Worm (Caenorhabditis elegans) whole organism, L4/young adult: ENCODE measurements around the gene ZK1010.12.

Experiments
- W03F9.2 ChIP-seq: fragments of 150-350 bp; optimal IDR thresholded peaks from 2 replicates; lab custom pipeline; 2014; ENCODE audit warnings: missing biosample characterization, missing genetic modification characterization
- dao-5 ChIP-seq: sonication (generic microtip); optimal IDR thresholded peaks from 2 replicates; lab custom pipeline; 2016; ENCODE audit warnings: missing genotype, missing genetic modification characterization, moderate library complexity, missing compliant biosample characterization
- him-1 ChIP-seq: sonication (generic microtip); optimal IDR thresholded peaks from 2 replicates; lab custom pipeline; 2016; ENCODE audit warnings: missing genotype, missing genetic modification reagents, missing genetic modification characterization, missing compliant biosample characterization

The ZK1010.12 gene

DNA sequence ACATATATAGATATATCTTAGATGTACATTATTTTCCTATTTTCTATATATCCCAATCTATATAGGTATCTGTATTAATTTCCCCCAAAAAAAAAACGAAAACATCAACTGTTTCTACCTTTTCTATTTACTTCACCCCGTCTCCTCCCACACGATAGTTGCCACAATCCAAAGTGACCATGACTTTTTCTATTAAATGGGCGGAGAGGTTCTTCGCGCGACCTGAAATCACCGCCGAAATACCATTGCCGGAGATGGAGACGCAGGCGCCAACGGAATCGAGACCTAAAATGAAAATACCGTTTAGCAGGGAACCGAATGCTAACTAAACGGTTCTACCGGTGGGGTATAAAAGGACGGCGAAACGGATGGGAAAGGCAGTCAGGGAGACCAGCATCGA is 27.5 kb downstream of the ZK1010.12 start, which contains the start of gene col-98:
Gene col-98 (plus strand): TSS at position 390 of the 400 bp plus-strand sequence.
- TF ChIP-seq W03F9.2 (tag; lab: Kevin White, UChicago) (no peak), him-1 (tag; lab: Kevin White, UChicago) (no peak), dao-5 (no peak)

DNA sequence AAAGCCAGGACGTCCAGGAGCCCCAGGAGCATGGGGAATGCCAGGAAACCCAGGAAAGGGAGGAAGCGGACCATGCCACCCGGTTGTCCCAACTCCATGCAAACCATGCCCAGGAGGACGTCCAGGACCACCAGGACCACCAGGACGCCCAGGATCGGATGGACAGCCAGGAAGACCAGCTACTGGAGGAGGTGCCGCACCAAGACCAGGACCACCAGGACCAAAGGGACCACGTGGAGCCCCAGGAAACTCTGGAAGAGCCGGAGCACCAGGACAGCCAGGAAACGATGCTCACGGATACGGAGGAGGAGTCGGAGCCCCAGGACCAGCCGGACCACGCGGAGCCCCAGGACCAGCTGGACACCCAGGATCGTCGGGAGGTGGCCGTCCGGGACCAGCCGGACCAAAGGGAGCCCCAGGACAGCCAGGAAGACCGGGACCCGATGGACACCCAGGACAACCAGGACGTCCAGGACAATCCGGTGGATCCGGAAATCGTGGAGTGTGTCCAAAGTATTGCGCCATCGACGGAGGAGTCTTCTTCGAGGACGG is 28.5 kb downstream of the ZK1010.12 start:
- no peak for TF ChIP-seq dao-5
- TF ChIP-seq him-1 (tag; lab: Kevin White, UChicago): no peak
- no peak for TF ChIP-seq W03F9.2 (tag; lab: Kevin White, UChicago)

DNA sequence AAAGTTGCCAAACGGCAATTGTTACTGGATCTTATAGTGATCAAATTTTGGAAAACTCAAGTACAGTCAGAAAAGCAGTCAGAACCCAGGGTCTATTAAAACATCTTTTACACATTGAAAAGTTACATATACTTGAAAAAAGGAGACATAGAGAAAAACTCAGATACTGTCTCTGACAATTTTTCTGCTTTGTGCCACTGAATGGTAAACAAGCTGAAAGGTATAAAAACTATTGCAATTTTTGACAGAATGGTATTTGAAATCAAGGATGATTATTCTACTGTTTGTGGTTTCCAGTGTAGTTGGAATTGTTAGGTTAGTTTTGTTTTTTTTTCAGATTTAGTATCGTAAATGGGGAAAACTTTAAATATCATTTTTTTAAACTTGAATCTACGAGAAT is 29.6 kb downstream of the ZK1010.12 start, which contains the start of gene cyp-13A11:
Gene cyp-13A11 (plus strand): TSS at position 266 of the 400 bp plus-strand sequence.
- TF ChIP-seq him-1 (tag; lab: Kevin White, UChicago) (no peak), dao-5 (no peak), W03F9.2 (tag; lab: Kevin White, UChicago) (no peak)

DNA sequence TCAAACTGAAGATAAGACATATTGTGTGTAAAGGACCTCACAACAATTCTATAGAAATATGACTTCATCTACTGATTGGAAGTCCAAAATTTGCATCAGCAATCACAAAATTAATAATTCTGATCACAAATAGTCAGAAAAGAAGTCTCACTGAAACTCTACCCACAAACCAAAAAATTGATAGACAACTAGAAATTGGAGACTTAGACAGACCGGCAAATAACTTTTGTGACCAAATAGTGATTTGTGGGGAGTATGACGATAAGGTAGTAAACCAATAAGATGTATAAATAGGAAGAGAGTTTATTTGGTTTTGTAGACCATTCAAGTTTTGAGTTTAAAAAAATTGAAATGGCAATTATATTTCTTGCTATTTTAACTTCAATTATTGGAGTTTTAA is 33.2 kb downstream of the ZK1010.12 start, which contains the start of gene cyp-13A12:
Gene cyp-13A12 (plus strand): TSS at position 267 of the 400 bp plus-strand sequence.
- no peak for TF ChIP-seq dao-5
- TF ChIP-seq W03F9.2 (tag; lab: Kevin White, UChicago): no peak
- TF ChIP-seq him-1 (tag; lab: Kevin White, UChicago): no peak

DNA sequence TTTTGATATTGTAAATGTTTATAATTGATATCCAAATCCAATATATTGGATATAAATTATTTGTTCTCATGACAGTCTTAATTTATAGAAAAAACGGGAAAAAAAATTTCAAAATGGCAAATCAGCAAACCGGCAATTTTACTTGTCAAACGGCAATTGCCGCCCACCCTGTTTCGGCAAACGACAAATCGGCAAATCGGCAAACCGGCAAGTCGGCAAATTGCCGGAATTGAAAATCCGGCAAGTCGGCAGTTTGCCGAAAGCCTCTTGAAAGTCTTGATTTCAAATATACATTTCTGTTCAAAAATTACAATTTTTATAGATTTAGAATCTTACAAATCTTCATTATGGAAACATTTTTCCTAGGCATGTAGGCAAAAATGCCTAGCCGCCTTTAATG is 36.9 kb downstream of the ZK1010.12 start:
- TF ChIP-seq dao-5: no peak
- TF ChIP-seq W03F9.2 (tag; lab: Kevin White, UChicago): no peak

DNA sequence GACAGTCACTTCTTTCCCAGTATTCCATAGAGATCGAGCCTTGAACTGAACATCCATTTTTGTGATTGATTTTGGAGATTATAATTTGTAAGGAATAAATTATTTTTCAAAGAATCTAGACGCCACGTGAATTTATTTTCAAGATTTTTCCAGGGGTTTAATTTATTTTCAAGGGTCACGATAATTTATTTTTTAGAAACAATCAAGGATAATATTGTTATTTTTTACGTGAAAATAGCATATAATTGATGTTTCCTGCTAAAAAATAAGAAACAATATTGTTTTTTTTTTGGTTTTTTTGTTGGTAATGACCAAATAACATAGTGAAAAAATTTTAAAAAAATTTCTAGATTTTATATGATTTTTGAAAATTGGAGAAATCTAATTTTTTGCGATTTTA is 38.5 kb downstream of the ZK1010.12 start, which contains the start of gene F14F7.4:
Gene F14F7.4 (minus strand): TSS at position 101 of the 400 bp plus-strand sequence.
- TF ChIP-seq dao-5 (no peak), W03F9.2 (tag; lab: Kevin White, UChicago) (no peak), him-1 (tag; lab: Kevin White, UChicago) (no peak)

DNA sequence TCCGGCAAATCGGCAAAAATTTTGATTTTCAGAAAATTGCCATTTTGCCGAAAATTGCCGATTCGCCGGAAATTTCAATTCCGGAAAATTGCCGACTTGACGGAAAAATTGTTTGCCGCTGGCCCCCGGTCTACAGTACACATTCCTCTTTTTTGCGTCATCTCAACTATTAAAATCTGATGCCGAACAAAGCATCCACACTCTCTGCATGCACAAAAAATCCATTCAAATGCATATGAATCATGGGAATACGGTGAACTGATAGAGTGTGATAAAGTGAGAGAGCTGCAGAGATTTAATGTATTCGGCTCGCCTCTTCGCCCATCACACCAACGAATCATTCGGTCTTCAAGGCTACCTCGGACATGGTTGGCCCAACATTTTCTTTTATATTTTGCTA is 39.5 kb downstream of the ZK1010.12 start, which contains the start of gene F14F7.7:
Gene F14F7.7 (plus strand): TSS at position 354 of the 400 bp plus-strand sequence.
- no peak for TF ChIP-seq dao-5
- TF ChIP-seq him-1 (tag; lab: Kevin White, UChicago): no peak
- TF ChIP-seq W03F9.2 (tag; lab: Kevin White, UChicago): no peak

DNA sequence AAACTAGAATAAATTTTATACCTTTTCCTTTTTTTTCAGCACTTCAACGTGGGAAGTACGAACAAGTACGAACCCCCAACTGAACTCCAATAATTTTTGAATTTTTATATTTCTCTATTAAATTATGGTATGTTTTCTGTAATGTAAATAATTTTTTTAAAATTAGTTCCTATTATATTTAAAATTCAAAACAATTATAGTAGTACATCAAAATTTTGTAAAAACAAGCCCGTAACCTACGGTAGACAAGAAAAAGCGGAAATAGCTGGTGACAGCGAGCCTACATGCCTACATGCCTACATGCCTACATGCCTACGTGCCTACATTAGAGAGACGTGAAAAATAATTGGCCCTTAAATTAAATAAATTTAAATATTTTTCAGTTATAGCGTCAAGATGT is 40.6 kb downstream of the ZK1010.12 start, which contains the start of gene F14F7.5:
Gene F14F7.5 (plus strand): TSS at position 301 of the 400 bp plus-strand sequence.
- TF ChIP-seq W03F9.2 (tag; lab: Kevin White, UChicago): no peak
- no peak for TF ChIP-seq dao-5
- no peak for TF ChIP-seq him-1 (tag; lab: Kevin White, UChicago)

DNA sequence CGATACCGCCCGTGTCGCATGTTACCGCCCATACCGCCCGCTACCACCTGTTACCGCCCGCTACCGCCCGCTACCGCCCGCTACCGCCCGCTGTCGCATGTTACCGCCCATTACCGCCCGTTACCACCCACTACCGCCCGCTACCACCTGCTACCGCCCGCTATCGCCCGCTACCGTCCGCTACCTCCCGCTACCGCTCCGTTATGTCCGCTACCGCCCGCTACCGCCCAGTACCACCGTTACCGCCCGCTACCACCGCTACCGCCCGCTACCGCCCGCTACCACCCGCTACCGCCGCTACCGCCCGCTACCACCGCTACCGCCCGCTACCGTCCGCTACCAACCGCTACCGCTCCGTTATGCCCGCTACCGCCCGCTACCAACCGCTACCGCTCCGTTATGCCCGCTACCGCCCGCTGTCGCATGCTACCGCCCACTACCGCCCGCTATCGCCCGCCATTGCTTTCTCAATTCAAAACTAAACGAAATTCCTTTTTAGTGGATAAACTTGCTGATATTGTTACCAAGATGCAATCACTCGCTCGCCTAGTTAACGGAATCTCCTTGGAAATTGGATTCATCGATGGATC is 41.4 kb downstream of the ZK1010.12 start:
- TF ChIP-seq dao-5 (no peak), W03F9.2 (tag; lab: Kevin White, UChicago) (no peak), him-1 (tag; lab: Kevin White, UChicago) (no peak)

DNA sequence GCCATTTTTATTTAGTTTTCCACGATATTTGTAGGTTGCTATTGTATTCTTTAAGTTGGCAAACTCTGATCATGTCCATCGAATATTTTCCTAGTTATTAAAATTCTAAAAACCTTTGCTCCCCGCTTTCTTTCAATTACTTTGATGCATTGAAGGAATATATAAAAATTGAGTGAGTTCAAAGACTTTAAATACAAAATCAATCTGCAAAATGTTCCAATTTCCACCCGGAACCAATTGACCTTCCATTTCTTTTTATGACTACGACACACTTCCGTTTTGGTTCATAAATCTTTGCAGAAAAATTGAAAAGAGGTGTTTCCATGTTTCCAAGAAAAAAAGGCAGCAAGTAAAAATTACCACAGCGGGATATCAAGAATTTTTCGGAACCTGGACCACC is 48.6 kb downstream of the ZK1010.12 start, which contains the start of gene F54F12.2:
Gene F54F12.2 (plus strand): TSS at position 301 of the 400 bp plus-strand sequence.
- no peak for TF ChIP-seq dao-5
- TF ChIP-seq W03F9.2 (tag; lab: Kevin White, UChicago): no peak
- TF ChIP-seq him-1 (tag; lab: Kevin White, UChicago): no peak
